Worm (Caenorhabditis elegans): ENCODE results near the gene C05B5.5.

DNA sequence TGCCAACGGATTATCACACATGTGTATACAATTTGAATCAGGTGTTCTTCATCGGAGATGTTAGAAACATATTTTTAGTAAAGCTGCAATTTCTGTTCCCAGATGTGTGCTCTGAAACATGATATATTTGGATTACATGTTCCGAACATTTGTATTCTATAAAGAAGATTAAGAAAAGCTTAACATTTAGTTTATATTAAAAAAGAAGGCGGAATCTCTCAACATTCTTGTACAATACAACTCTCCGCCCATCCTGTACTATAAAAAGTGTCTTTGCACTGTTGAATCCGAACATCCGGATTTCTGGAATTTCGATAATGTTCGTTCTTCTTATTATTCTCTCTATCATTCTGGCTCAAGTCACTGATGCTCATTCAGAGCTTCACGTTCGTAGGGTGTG, 26.8 kb downstream of the C05B5.5 start, which contains the start of gene ins-23:
- no peak for TF ChIP-seq Y53F4B.3 (GFP tag; IDR thresholded peaks at IDR 0.05)
- TF ChIP-seq madf-3 (GFP tag; IDR thresholded peaks at IDR 0.05): no peak
- no peak for TF ChIP-seq ets-4 (GFP tag; optimal IDR thresholded peaks at IDR 0.05)
- no peak for TF ChIP-seq athp-1 (tag; optimal IDR thresholded peaks at IDR 0.05)
- no peak for TF ChIP-seq xnd-1 (tag; optimal IDR thresholded peaks at IDR 0.05)
- no peak for TF ChIP-seq lsl-1 (GFP tag; optimal IDR thresholded peaks at IDR 0.05)
- TF ChIP-seq zim-3 (tag; optimal IDR thresholded peaks at IDR 0.05): no peak
